Fruit fly (Drosophila melanogaster): ENCODE measurements around the gene SdhC.

The SdhC gene

dm6 chr3R:11214449-11214950 lies 4.9 kb upstream of the SdhC start, which contains the start of gene ZnT86D (continued):
- TF ChIP-seq Met (GFP tag; optimal IDR thresholded peaks at IDR 0.05) (peak; percentile 76), topi (GFP tag; optimal IDR thresholded peaks at IDR 0.05) (peak; percentile 78), CG31627 (GFP tag; optimal IDR thresholded peaks at IDR 0.05) (peak; percentile 71), CG3032 (tag; optimal IDR thresholded peaks at IDR 0.05) (peak; percentile 71), Ets21C (GFP tag; optimal IDR thresholded peaks at IDR 0.05) (peak; percentile 58), CG10631 (GFP tag; optimal IDR thresholded peaks at IDR 0.05) (peak; percentile 76), Sox102F (GFP tag; optimal IDR thresholded peaks at IDR 0.05) (peak; percentile 76), Eip93F (GFP tag; optimal IDR thresholded peaks at IDR 0.05) (no peak), svp (GFP tag) (no peak), salr (GFP tag; optimal IDR thresholded peaks at IDR 0.05) (peak in 1 of 2 experiments; percentile 54), cyc (GFP tag; optimal IDR thresholded peaks at IDR 0.05) (peak; percentile 76), ss (GFP tag; optimal IDR thresholded peaks at IDR 0.05) (peak; percentile 11 to 67), fd59A (GFP tag; optimal IDR thresholded peaks at IDR 0.05) (peak; percentile 1), dac (GFP tag; optimal IDR thresholded peaks at IDR 0.05) (peak; percentile 22), Hr38 (GFP tag; optimal IDR thresholded peaks at IDR 0.05) (no peak), spab (GFP tag; optimal IDR thresholded peaks at IDR 0.05) (no peak), CG11902 (GFP tag; optimal IDR thresholded peaks at IDR 0.05) (peak; percentile 67), CG8319 (GFP tag; optimal IDR thresholded peaks at IDR 0.05) (no peak), fkh (GFP tag; optimal IDR thresholded peaks at IDR 0.05) (peak; percentile 40), CG15336 (GFP tag; IDR thresholded peaks at IDR 0.05) (peak; percentile 60), CG34406 (GFP tag; optimal IDR thresholded peaks at IDR 0.05) (peak; percentile 50), CG8119 (GFP tag; IDR thresholded peaks at IDR 0.05) (peak; percentile 51; the same call in 2 of the 3 replicates), acj6 (GFP tag; optimal IDR thresholded peaks at IDR 0.05) (peak; percentile 61), lz (GFP tag; optimal IDR thresholded peaks at IDR 0.05) (peak; percentile 80), CG7368 (GFP tag; optimal IDR thresholded peaks at IDR 0.05) (no peak), CG11762 (GFP tag; optimal IDR thresholded peaks at IDR 0.05; ENCODE audit: insufficient read depth) (peak; percentile 34), CG9139 (GFP tag; optimal IDR thresholded peaks at IDR 0.05) (no peak), CG1621 (tag; optimal IDR thresholded peaks at IDR 0.05) (peak; percentile 45), Sox15 (GFP tag; optimal IDR thresholded peaks at IDR 0.05) (peak; percentile 25)

dm6 chr3R:11211291-11212061 lies 1.8 kb upstream of the SdhC start:
- peak; percentile 7 for TF ChIP-seq fd59A (GFP tag; optimal IDR thresholded peaks at IDR 0.05)
- peak; percentile 82 for TF ChIP-seq pdm3 (GFP tag; optimal IDR thresholded peaks at IDR 0.05)
- peak; percentile 14 to 39 for TF ChIP-seq ss (GFP tag; optimal IDR thresholded peaks at IDR 0.05)
- peak; percentile 43 for TF ChIP-seq CG7368 (GFP tag; optimal IDR thresholded peaks at IDR 0.05)
- peak; percentile 54 for TF ChIP-seq CG8632 (GFP tag; optimal IDR thresholded peaks at IDR 0.05)
- TF ChIP-seq CG32006 (GFP tag; optimal IDR thresholded peaks at IDR 0.05) = peak; percentile 65
- TF ChIP-seq CG8319 (GFP tag; optimal IDR thresholded peaks at IDR 0.05) = peak; percentile 7
- peak; percentile 72 for TF ChIP-seq Sox102F (GFP tag; optimal IDR thresholded peaks at IDR 0.05)
- TF ChIP-seq vri (GFP tag; optimal IDR thresholded peaks at IDR 0.05) = peak; percentile 39
- peak; percentile 80 for TF ChIP-seq eg (GFP tag; IDR thresholded peaks at IDR 0.05)
- peak; percentile 95 for TF ChIP-seq svp (GFP tag)
- peak; percentile 88 for TF ChIP-seq Eip78C (GFP tag)
- peak; percentile 57 for TF ChIP-seq CG6792 (GFP tag; optimal IDR thresholded peaks at IDR 0.05)
- no peak for TF ChIP-seq fd85E (GFP tag; optimal IDR thresholded peaks at IDR 0.05)
- peak; percentile 53; the same call in 2 of the 3 replicates for TF ChIP-seq CG8119 (GFP tag; IDR thresholded peaks at IDR 0.05)
- TF ChIP-seq Ets96B (tag; optimal IDR thresholded peaks at IDR 0.05) = peak; percentile 42
- peak; percentile 76 for TF ChIP-seq Eip75B (GFP tag; optimal IDR thresholded peaks at IDR 0.05)
- TF ChIP-seq Ets21C (GFP tag; optimal IDR thresholded peaks at IDR 0.05) = peak; percentile 66
- TF ChIP-seq acj6 (GFP tag; optimal IDR thresholded peaks at IDR 0.05) = peak; percentile 64
- peak; percentile 27 for TF ChIP-seq CG16779 (tag; optimal IDR thresholded peaks at IDR 0.05)
- peak; percentile 48 for TF ChIP-seq CG34406 (GFP tag; optimal IDR thresholded peaks at IDR 0.05)
- no peak for TF ChIP-seq CG6276 (GFP tag; optimal IDR thresholded peaks at IDR 0.05)
- peak; percentile 75 for TF ChIP-seq cyc (GFP tag; optimal IDR thresholded peaks at IDR 0.05)
- peak; percentile 83 for TF ChIP-seq lz (GFP tag; optimal IDR thresholded peaks at IDR 0.05)
- peak; percentile 8 for TF ChIP-seq Eip93F (GFP tag; optimal IDR thresholded peaks at IDR 0.05)
- TF ChIP-seq Lpt (GFP tag; optimal IDR thresholded peaks at IDR 0.05) = peak; percentile 36
- TF ChIP-seq fkh (GFP tag; optimal IDR thresholded peaks at IDR 0.05) = no peak
- peak; percentile 81 for TF ChIP-seq Hr39 (GFP tag; optimal IDR thresholded peaks at IDR 0.05)
- TF ChIP-seq CG4318 (GFP tag; optimal IDR thresholded peaks at IDR 0.05) = no peak
- TF ChIP-seq CG3032 (tag; optimal IDR thresholded peaks at IDR 0.05) = peak; percentile 49
- peak; percentile 79 for TF ChIP-seq Smox (GFP tag; optimal IDR thresholded peaks at IDR 0.05)
- no peak for TF ChIP-seq CG9139 (GFP tag; optimal IDR thresholded peaks at IDR 0.05)
- peak; percentile 81 for TF ChIP-seq Met (GFP tag; optimal IDR thresholded peaks at IDR 0.05)
- peak; percentile 28 for TF ChIP-seq Blimp-1 (GFP tag; optimal IDR thresholded peaks at IDR 0.05)
